Worm (Caenorhabditis elegans) whole organism, late embryonic: ENCODE results near the gene set-22.

Experiments
- fkh-10 ChIP-seq: fragments of 150-350 bp; optimal IDR thresholded peaks from 2 replicates; lab custom pipeline; 2014; ENCODE audit warnings: missing biosample characterization, missing genetic modification reagents, missing genetic modification characterization
- lin-11 ChIP-seq: fragments of 200-800 bp; sonication (Bioruptor generic); optimal IDR thresholded peaks from 2 replicates; lab custom pipeline; 2018; ENCODE audit warnings: mild to moderate bottlenecking, missing genetic modification characterization, missing compliant biosample characterization
- tbx-2 ChIP-seq: sonication (generic microtip); optimal IDR thresholded peaks from 2 replicates; lab custom pipeline; 2016; ENCODE audit warnings: missing genetic modification characterization, missing compliant biosample characterization
- unc-3 ChIP-seq, 2 experiments: fragments of 200-800 bp in 1 of 2; sonication (Bioruptor generic) in 1 of 2; sonication (generic microtip) in 1 of 2; conservative IDR thresholded peaks in 1 of 2; optimal IDR thresholded peaks in 1 of 2; 2 replicates each; pipeline versions ENCODE4 v1.3.6 to Lab custom; 2016 to 2022; ENCODE audit warnings: missing compliant biosample characterization in 2 of 2, missing genetic modification characterization in 2 of 2, missing genetic modification reagents in 1 of 2
- unc-55 ChIP-seq: sonication (generic microtip); optimal IDR thresholded peaks from 2 replicates; lab custom pipeline; 2017; ENCODE audit warnings: missing biosample characterization, missing genetic modification reagents, missing genetic modification characterization

DNA sequence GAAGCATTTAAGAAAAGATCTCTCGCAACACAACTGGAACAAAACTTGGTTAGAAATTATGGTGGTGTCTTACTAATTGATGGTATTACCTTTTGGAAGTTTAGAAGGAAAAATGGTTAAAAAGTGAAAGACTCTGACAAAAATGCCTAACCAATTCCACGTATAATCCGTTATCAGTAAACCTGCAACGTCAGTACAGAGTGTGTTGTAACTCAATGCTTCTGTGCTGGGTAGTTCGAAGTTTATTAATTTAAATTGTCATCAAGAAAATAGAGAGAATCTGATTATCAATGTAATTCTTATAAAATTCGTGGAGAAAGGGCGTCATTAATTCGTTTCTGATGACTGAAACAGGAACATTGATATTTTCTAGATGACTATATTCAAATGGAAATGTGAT lies 1.5 kb upstream of the set-22 start:
- TF ChIP-seq unc-3 (GFP tag; conservative IDR thresholded peaks at IDR 0.05; lab: Robert Waterston, UW) (no peak), unc-3 (tag; optimal IDR thresholded peaks at IDR 0.05; lab: Kevin White, UChicago) (no peak), fkh-10 (GFP tag; lab: Kevin White, UChicago) (no peak), lin-11 (no peak), unc-55 (GFP tag; lab: Kevin White, UChicago) (no peak), tbx-2 (tag; lab: Kevin White, UChicago) (no peak)
